Fruit fly (Drosophila melanogaster) whole organism, embryonic: Measurements from ENCODE around the gene Agpat4.

Experiments used
- B-H2 ChIP-seq: fragments of 200-800 bp; sonication (Bioruptor generic); optimal IDR thresholded peaks from 2 replicates; lab custom pipeline; 2018; ENCODE audit warnings: missing biosample characterization, mild to moderate bottlenecking, missing genetic modification characterization
- Bteb2 ChIP-seq: fragments of 200-800 bp; sonication (Bioruptor generic); optimal IDR thresholded peaks from 2 replicates; lab custom pipeline; 2016; ENCODE audit warnings: missing biosample characterization, missing genetic modification characterization
- CG10321 ChIP-seq: fragments of 200-800 bp; sonication (Bioruptor generic); IDR thresholded peaks from 2 replicates; pipeline ENCODE4 v1.3.6; 2022; ENCODE audit warnings: missing biosample characterization, missing genetic modification characterization
- CG11093 ChIP-seq: fragments of 200-800 bp; sonication (Bioruptor generic); IDR thresholded peaks from 3 replicates; pipeline ENCODE4 v1.3.6; 2022; ENCODE audit warnings: missing biosample characterization, missing genetic modification characterization
- CG11504 ChIP-seq: fragments of 200-800 bp; sonication (Bioruptor generic); optimal IDR thresholded peaks from 3 replicates; lab custom pipeline; 2019; ENCODE audit warnings: missing biosample characterization, mild to moderate bottlenecking, missing genetic modification characterization, moderate library complexity
- CG11695 ChIP-seq: fragments of 200-800 bp; sonication (Bioruptor generic); IDR thresholded peaks from 3 replicates; pipeline ENCODE4 v1.3.6; 2022; ENCODE audit warnings: missing biosample characterization, missing genetic modification characterization
- CG13287 ChIP-seq: fragments of 200-800 bp; sonication (Bioruptor generic); IDR thresholded peaks from 2 replicates; pipeline ENCODE4 v1.3.6; 2022; ENCODE audit warnings: missing biosample characterization, missing genetic modification characterization; ENCODE audit not compliant: partially characterized antibody
- CG14014 ChIP-seq: fragments of 200-800 bp; sonication (Bioruptor generic); IDR thresholded peaks from 2 replicates; pipeline ENCODE4 v1.3.6; 2022; ENCODE audit warnings: missing biosample characterization, missing genetic modification characterization
- CG15514 ChIP-seq: fragments of 200-800 bp; sonication (Bioruptor generic); optimal IDR thresholded peaks from 3 replicates; lab custom pipeline; 2017; ENCODE audit warnings: missing biosample characterization, missing genetic modification characterization, mild to moderate bottlenecking, moderate library complexity, missing genetic modification reagents
- CG17359 ChIP-seq: fragments of 200-800 bp; sonication (Bioruptor generic); optimal IDR thresholded peaks from 3 replicates; lab custom pipeline; 2018; ENCODE audit warnings: missing biosample characterization, mild to moderate bottlenecking, missing genetic modification characterization, moderate library complexity
- CG17912 ChIP-seq: fragments of 200-800 bp; sonication (Bioruptor generic); optimal IDR thresholded peaks from 2 replicates; lab custom pipeline; 2018; ENCODE audit warnings: missing biosample characterization, mild to moderate bottlenecking, missing genetic modification characterization
- CG18764 ChIP-seq: fragments of 200-800 bp; sonication (Bioruptor generic); optimal IDR thresholded peaks from 3 replicates; lab custom pipeline; 2016; ENCODE audit warnings: missing biosample characterization, missing genetic modification characterization
- CG2116 ChIP-seq: fragments of 200-800 bp; sonication (Bioruptor generic); optimal IDR thresholded peaks from 3 replicates; lab custom pipeline; 2018; ENCODE audit warnings: missing biosample characterization, mild to moderate bottlenecking, missing genetic modification characterization
- CG2889 ChIP-seq: fragments of 200-800 bp; sonication (Bioruptor generic); IDR thresholded peaks from 3 replicates; pipeline ENCODE4 v1.3.6; 2022; ENCODE audit warnings: missing biosample characterization, missing genetic modification characterization
- CG31388 ChIP-seq: fragments of 200-800 bp; sonication (Bioruptor generic); optimal IDR thresholded peaks from 2 replicates; lab custom pipeline; 2016; ENCODE audit warnings: missing biosample characterization, missing genetic modification characterization
- CG32767 ChIP-seq: fragments of 200-800 bp; sonication (Bioruptor generic); IDR thresholded peaks from 2 replicates; pipeline ENCODE4 v1.3.6; 2022; ENCODE audit warnings: missing biosample characterization, missing genetic modification characterization
- CG34376 ChIP-seq: fragments of 200-800 bp; sonication (Bioruptor generic); optimal IDR thresholded peaks from 2 replicates; lab custom pipeline; 2018; ENCODE audit warnings: missing biosample characterization, mild to moderate bottlenecking, missing genetic modification characterization
- CG3726 ChIP-seq: fragments of 200-800 bp; sonication (Bioruptor generic); IDR thresholded peaks from 3 replicates; pipeline ENCODE4, ENCODE4 v1.3.6; 2022; ENCODE audit warnings: missing biosample characterization, missing genetic modification characterization
- CG4730 ChIP-seq: fragments of 200-800 bp; sonication (Bioruptor generic); IDR thresholded peaks from 2 replicates; pipeline ENCODE4 v1.3.6; 2022; ENCODE audit warnings: missing biosample characterization, missing genetic modification characterization
- CG5180 ChIP-seq: fragments of 200-800 bp; sonication (Bioruptor generic); optimal IDR thresholded peaks from 3 replicates; lab custom pipeline; 2017; ENCODE audit warnings: missing biosample characterization, missing genetic modification characterization, mild to moderate bottlenecking, moderate library complexity, missing genetic modification reagents
- CG6254 ChIP-seq: fragments of 200-800 bp; sonication (Bioruptor generic); optimal IDR thresholded peaks from 3 replicates; lab custom pipeline; 2017; ENCODE audit warnings: mild to moderate bottlenecking, missing biosample characterization, missing genetic modification reagents, missing genetic modification characterization
- CG7928 ChIP-seq: fragments of 200-800 bp; sonication (Bioruptor generic); optimal IDR thresholded peaks from 2 replicates; lab custom pipeline; 2017; ENCODE audit warnings: missing biosample characterization, mild to moderate bottlenecking, missing genetic modification characterization
- CG9215 ChIP-seq: fragments of 200-800 bp; sonication (Bioruptor generic); IDR thresholded peaks from 2 replicates; pipeline ENCODE4 v1.3.6; 2022; ENCODE audit warnings: missing biosample characterization, missing genetic modification characterization
- Dfd ChIP-seq, 2 experiments: fragments of >200 bp; optimal IDR thresholded peaks; 2 replicates each; lab custom pipeline; 2017; ENCODE audit warnings: missing biosample characterization in 2 of 2, missing genetic modification characterization in 2 of 2
- Dref ChIP-seq: fragments of 200-800 bp; sonication (Bioruptor generic); IDR thresholded peaks from 2 replicates; pipeline ENCODE4 v1.3.6; 2022; ENCODE audit warnings: missing biosample characterization, missing genetic modification characterization
- Drgx ChIP-seq: fragments of 200-800 bp; sonication (Bioruptor generic); IDR thresholded peaks from 2 replicates; pipeline ENCODE4 v1.3.6; 2022; ENCODE audit warnings: missing biosample characterization, missing genetic modification characterization
- Hsf ChIP-seq: fragments of 200-800 bp; sonication (Bioruptor generic); optimal IDR thresholded peaks from 3 replicates; lab custom pipeline; 2016; ENCODE audit warnings: missing biosample characterization, missing genetic modification characterization
- Kr ChIP-seq: fragments of 200-800 bp; sonication (Bioruptor generic); optimal IDR thresholded peaks from 2 replicates; lab custom pipeline; 2017; ENCODE audit warnings: missing biosample characterization, mild to moderate bottlenecking, missing genetic modification characterization
- MESR4 ChIP-seq: fragments of 200-800 bp; sonication (Bioruptor generic); optimal IDR thresholded peaks from 2 replicates; lab custom pipeline; 2018; ENCODE audit warnings: missing biosample characterization, mild to moderate bottlenecking, missing genetic modification characterization, moderate library complexity
- Med ChIP-seq: fragments of 200-800 bp; sonication (Bioruptor generic); peaks from one replicate; lab custom pipeline; 2016; ENCODE audit warnings: missing biosample characterization, missing genetic modification characterization, mild to moderate bottlenecking, inconsistent platforms, moderate library complexity
- Myb ChIP-seq: fragments of 200-800 bp; sonication (Bioruptor generic); optimal IDR thresholded peaks from 2 replicates; lab custom pipeline; 2016; ENCODE audit warnings: missing biosample characterization, missing genetic modification characterization
- Nf-YB ChIP-seq: fragments of 200-800 bp; sonication (Bioruptor generic); optimal IDR thresholded peaks from 3 replicates; lab custom pipeline; 2019; ENCODE audit warnings: missing biosample characterization, mild to moderate bottlenecking, missing genetic modification characterization, moderate library complexity
- Nf-YC ChIP-seq: fragments of 200-800 bp; optimal IDR thresholded peaks from 3 replicates; lab custom pipeline; 2019; ENCODE audit warnings: missing biosample characterization, mild to moderate bottlenecking, missing genetic modification characterization, moderate library complexity
- Optix ChIP-seq: fragments of 200-800 bp; sonication (Bioruptor generic); IDR thresholded peaks from 3 replicates; pipeline ENCODE4 v1.3.6; 2022; ENCODE audit warnings: missing biosample characterization, missing genetic modification characterization
- Ravus ChIP-seq: fragments of 200-800 bp; sonication (Bioruptor generic); IDR thresholded peaks from 2 replicates; pipeline ENCODE4 v1.3.6; 2022; ENCODE audit warnings: missing biosample characterization, missing genetic modification characterization
- ab ChIP-seq: fragments of 200-800 bp; sonication (Bioruptor generic); optimal IDR thresholded peaks from 2 replicates; lab custom pipeline; 2016; ENCODE audit warnings: missing biosample characterization, missing genetic modification characterization
- ato ChIP-seq: fragments of 200-800 bp; sonication (Bioruptor generic); IDR thresholded peaks from 2 replicates; pipeline ENCODE4 v1.3.6; 2022; ENCODE audit warnings: missing biosample characterization, missing genetic modification characterization; ENCODE audit not compliant: partially characterized antibody
- cwo ChIP-seq: fragments of 200-800 bp; sonication (Bioruptor generic); optimal IDR thresholded peaks from 3 replicates; lab custom pipeline; 2017; ENCODE audit warnings: missing biosample characterization, missing genetic modification characterization, mild to moderate bottlenecking, moderate library complexity, missing genetic modification reagents
- da ChIP-seq: fragments of 200-800 bp; sonication (Bioruptor generic); optimal IDR thresholded peaks from 2 replicates; lab custom pipeline; 2016; ENCODE audit warnings: missing biosample characterization, missing genetic modification characterization
- dpn ChIP-seq, 2 experiments: fragments of 200-800 bp; sonication (Bioruptor generic); optimal IDR thresholded peaks; 3 replicates each; lab custom pipeline; 2016; ENCODE audit warnings: missing biosample characterization in 2 of 2, missing genetic modification characterization in 2 of 2
- ems ChIP-seq: fragments of 200-800 bp; sonication (Bioruptor generic); optimal IDR thresholded peaks from 3 replicates; lab custom pipeline; 2016; ENCODE audit warnings: missing biosample characterization, missing genetic modification characterization
- ewg ChIP-seq: fragments of 200-800 bp; sonication (Bioruptor generic); optimal IDR thresholded peaks from 3 replicates; lab custom pipeline; 2017; ENCODE audit warnings: mild to moderate bottlenecking, missing biosample characterization, missing genetic modification reagents, missing genetic modification characterization
- fu2 ChIP-seq: fragments of 200-800 bp; sonication (Bioruptor generic); optimal IDR thresholded peaks from 2 replicates; lab custom pipeline; 2016; ENCODE audit warnings: missing biosample characterization, missing genetic modification characterization
- grau ChIP-seq: fragments of 200-800 bp; optimal IDR thresholded peaks from 3 replicates; lab custom pipeline; 2019; ENCODE audit warnings: missing biosample characterization, mild to moderate bottlenecking, missing genetic modification characterization, moderate library complexity
- hth ChIP-seq: fragments of >200 bp; optimal IDR thresholded peaks from 2 replicates; lab custom pipeline; 2017; ENCODE audit warnings: inconsistent platforms
- sim ChIP-seq: fragments of 200-800 bp; sonication (Bioruptor generic); IDR thresholded peaks from 2 replicates; pipeline ENCODE4 v1.3.6; 2022; ENCODE audit warnings: missing biosample characterization, missing genetic modification characterization
- tgo ChIP-seq: fragments of 200-800 bp; sonication (Bioruptor generic); IDR thresholded peaks from 3 replicates; pipeline ENCODE4 v1.3.6; 2022; ENCODE audit warnings: missing biosample characterization, missing genetic modification characterization
- tna ChIP-seq: fragments of 200-800 bp; sonication (Bioruptor generic); IDR thresholded peaks from 2 replicates; pipeline ENCODE4 v1.3.6; 2022; ENCODE audit warnings: missing biosample characterization, missing genetic modification characterization; ENCODE audit not compliant: partially characterized antibody
- unpg ChIP-seq: fragments of 200-800 bp; sonication (Bioruptor generic); optimal IDR thresholded peaks from 3 replicates; lab custom pipeline; 2018; ENCODE audit warnings: missing biosample characterization, mild to moderate bottlenecking, missing genetic modification characterization, moderate library complexity
- yki ChIP-seq: fragments of >200 bp; optimal IDR thresholded peaks from 3 replicates; lab custom pipeline; 2018

The Agpat4 gene

dm6 chr3L:16385880-16386584, 4.7 kb upstream of the Agpat4 start, which contains the start of the genes Agpat3 and RAF2 (continued):
- peak; percentile 54 for TF ChIP-seq grau (tag; lab: Kevin White, UChicago)
- no peak for TF ChIP-seq CG3726
- peak; percentile 65 for TF ChIP-seq CG11504 (tag; lab: Kevin White, UChicago)
- no peak; the same call in 2 of the 3 replicates for TF ChIP-seq tgo (GFP tag; lab: Robert Waterston, UW)
- no peak for TF ChIP-seq ato
- no peak for TF ChIP-seq CG17912 (GFP tag; lab: Kevin White, UChicago)
- no peak for TF ChIP-seq da (GFP tag; lab: Kevin White, UChicago)
- no peak for TF ChIP-seq sim (GFP tag; lab: Robert Waterston, UW)
- no peak for TF ChIP-seq hth
- TF ChIP-seq unpg (GFP tag; lab: Kevin White, UChicago) = no peak
- TF ChIP-seq CG15514 = peak; percentile 47
- no peak for TF ChIP-seq CG10321
- TF ChIP-seq CG17359 (tag; lab: Kevin White, UChicago) = peak; percentile 35
- TF ChIP-seq tna (GFP tag; lab: Robert Waterston, UW) = no peak
- TF ChIP-seq CG34376 = no peak
- TF ChIP-seq ewg (GFP tag; lab: Kevin White, UChicago) = peak; percentile 4
- no peak for TF ChIP-seq CG13287
- no peak for TF ChIP-seq ab (GFP tag; lab: Kevin White, UChicago)
- no peak for TF ChIP-seq yki (lab: Kevin White, UChicago)
- TF ChIP-seq dpn (GFP tag; optimal IDR thresholded peaks at IDR 0.05; lab: Kevin White, UChicago) = peak in 1 of 2 experiments; percentile 43
- TF ChIP-seq CG14014 (GFP tag; lab: Robert Waterston, UW) = 0 out of 2 replicates have a peak, but pooled peaks have one; percentile 49
- peak; percentile 17 for TF ChIP-seq CG7928 (GFP tag; lab: Kevin White, UChicago)
- TF ChIP-seq Hsf (GFP tag; lab: Kevin White, UChicago) = peak; percentile 41
- no peak for TF ChIP-seq ems (GFP tag; lab: Kevin White, UChicago)
- no peak for TF ChIP-seq CG2889 (GFP tag; lab: Robert Waterston, UW)
- TF ChIP-seq CG11695 = peak; percentile 53; the same call in 1 of the 3 replicates
- TF ChIP-seq Ravus (GFP tag; lab: Robert Waterston, UW) = no peak
- TF ChIP-seq Med (GFP tag; lab: Kevin White, UChicago) = peak; percentile 82
- no peak for TF ChIP-seq Myb (GFP tag; lab: Kevin White, UChicago)
- no peak for TF ChIP-seq CG6254 (GFP tag; lab: Kevin White, UChicago)
- TF ChIP-seq CG4730 (GFP tag; lab: Robert Waterston, UW) = peak; percentile 11; the same call in 1 of the 2 replicates
- TF ChIP-seq Drgx (GFP tag; lab: Robert Waterston, UW) = peak; percentile 5; the same call in 1 of the 2 replicates
- no peak for TF ChIP-seq MESR4 (GFP tag; lab: Kevin White, UChicago)
- TF ChIP-seq CG31388 (GFP tag; lab: Kevin White, UChicago) = no peak
- TF ChIP-seq Nf-YC (tag; lab: Kevin White, UChicago) = peak; percentile 13
- no peak for TF ChIP-seq cwo
- TF ChIP-seq Dref = peak; percentile 11; the same call in 1 of the 2 replicates
- no peak for TF ChIP-seq CG5180
- no peak for TF ChIP-seq Dfd (GFP tag; optimal IDR thresholded peaks at IDR 0.05; lab: Kevin White, UChicago)
- no peak for TF ChIP-seq fu2
- no peak for TF ChIP-seq Optix (GFP tag; lab: Robert Waterston, UW)
- peak; percentile 18 for TF ChIP-seq Bteb2 (GFP tag; lab: Kevin White, UChicago)
- no peak for TF ChIP-seq Kr (GFP tag; lab: Kevin White, UChicago)
- no peak for TF ChIP-seq CG11093 (GFP tag; lab: Robert Waterston, UW)
- TF ChIP-seq CG2116 = peak; percentile 45
- peak; percentile 6 for TF ChIP-seq Nf-YB (GFP tag; lab: Kevin White, UChicago)
- TF ChIP-seq CG32767 (GFP tag; lab: Robert Waterston, UW) = no peak
- peak; percentile 62 for TF ChIP-seq CG9215 (GFP tag; lab: Robert Waterston, UW)
- no peak for TF ChIP-seq B-H2 (GFP tag; lab: Kevin White, UChicago)
- peak; percentile 6 for TF ChIP-seq CG18764
